Worm (Caenorhabditis elegans): ENCODE data around the gene F16B12.7.

ce11 chrX:14102474-14102873 is 5.9 kb upstream of the F16B12.7 start:
- TF ChIP-seq nhr-11 (tag; optimal IDR thresholded peaks at IDR 0.05) (no peak), nhr-28 (tag; optimal IDR thresholded peaks at IDR 0.05) (no peak), nhr-237 (tag; optimal IDR thresholded peaks at IDR 0.05) (no peak), hlh-17 (GFP tag; optimal IDR thresholded peaks at IDR 0.05; ENCODE audit: borderline replicate concordance) (no peak), snpc-4 (tag; optimal IDR thresholded peaks at IDR 0.05) (no peak), nhr-71 (tag; optimal IDR thresholded peaks at IDR 0.05) (no peak), ama-1 (optimal IDR thresholded peaks at IDR 0.05) (no peak), aha-1 (tag; optimal IDR thresholded peaks at IDR 0.05) (no peak), ces-1 (GFP tag; optimal IDR thresholded peaks at IDR 0.05) (no peak)

Measured in whole organism, L1 larva.